In genomic region chrIV:14773280-14774071, ce11 we compare ENCODE assay signal across 5 worm cellular contexts.
TF ChIP-seq lines count a peak whose summit lies in the region.

Gene Y57G11C.36 (minus strand): TSS chrIV:14773781.

TF ChIP-seq in whole organism, L1 larva, 84 proteins besides CTCF, POLR2A, EP300 and RAD21:
- TF ChIP-seq snpc-4 (tag; optimal IDR thresholded peaks at IDR 0.05; lab: Kevin White, UChicago) (no peak), fkh-4 (tag; optimal IDR thresholded peaks at IDR 0.05; lab: Kevin White, UChicago; ENCODE audit: borderline replicate concordance) (no peak), dpl-1 (GFP tag; optimal IDR thresholded peaks at IDR 0.05; lab: Kevin White, UChicago) (peak in 1 of 3 experiments; percentile 10), nhr-84 (tag; optimal IDR thresholded peaks at IDR 0.05; lab: Kevin White, UChicago) (no peak), ztf-4 (tag; optimal IDR thresholded peaks at IDR 0.05; lab: Kevin White, UChicago) (no peak), unc-86 (tag; optimal IDR thresholded peaks at IDR 0.05; lab: Kevin White, UChicago) (peak; percentile 68), mab-9 (GFP tag; IDR thresholded peaks at IDR 0.05; lab: Robert Waterston, UW) (no peak), efl-1 (optimal IDR thresholded peaks at IDR 0.05; lab: Kevin White, UChicago) (no peak), efl-1 (GFP tag; optimal IDR thresholded peaks at IDR 0.05 in 1 of 2; lab: Kevin White, UChicago) (peak in 1 of 2 experiments; percentile 60), fkh-10 (GFP tag; optimal IDR thresholded peaks at IDR 0.05; lab: Kevin White, UChicago) (no peak)
TF ChIP-seq in whole organism, L1 larva: peak in this region for 3.

TF ChIP-seq in whole organism, L3 larva, 47 proteins besides CTCF, POLR2A, EP300 and RAD21:
- TF ChIP-seq snpc-4 (tag; optimal IDR thresholded peaks at IDR 0.05; lab: Kevin White, UChicago) (no peak), lin-15B (tag; optimal IDR thresholded peaks at IDR 0.05; lab: Kevin White, UChicago) (peak; percentile 3)
TF ChIP-seq in whole organism, L3 larva: peak in this region for 1.

TF ChIP-seq in whole organism, L4 larva, 104 proteins besides CTCF, POLR2A, EP300 and RAD21:
- TF ChIP-seq fkh-10 (GFP tag; optimal IDR thresholded peaks at IDR 0.05; lab: Kevin White, UChicago) = no peak
- TF ChIP-seq nhr-6 (tag; optimal IDR thresholded peaks at IDR 0.05; lab: Kevin White, UChicago) = no peak
- no peak for TF ChIP-seq madf-9 (GFP tag; conservative IDR thresholded peaks at IDR 0.05; lab: Robert Waterston, UW)
- no peak for TF ChIP-seq hif-1 (tag; optimal IDR thresholded peaks at IDR 0.05; lab: Kevin White, UChicago)
- no peak for TF ChIP-seq snpc-4 (tag; optimal IDR thresholded peaks at IDR 0.05; lab: Kevin White, UChicago)
- no peak for TF ChIP-seq hlh-30 (tag; optimal IDR thresholded peaks at IDR 0.05; lab: Kevin White, UChicago; ENCODE audit: insufficient read depth)
- TF ChIP-seq snpc-1.2 (GFP tag; IDR thresholded peaks at IDR 0.05; lab: Robert Waterston, UW) = 0 out of 2 replicates have a peak, but pooled peaks have one; percentile 26
- no peak for TF ChIP-seq zfp-3 (GFP tag; conservative IDR thresholded peaks at IDR 0.05; lab: Robert Waterston, UW)
- no peak for TF ChIP-seq unc-130 (GFP tag; optimal IDR thresholded peaks at IDR 0.05; lab: Kevin White, UChicago)
- TF ChIP-seq zag-1 (tag; optimal IDR thresholded peaks at IDR 0.05; lab: Kevin White, UChicago) = no peak
- TF ChIP-seq hlh-11 (tag; optimal IDR thresholded peaks at IDR 0.05; lab: Kevin White, UChicago) = no peak
- TF ChIP-seq nhr-10 (tag; optimal IDR thresholded peaks at IDR 0.05; lab: Kevin White, UChicago) = no peak
- TF ChIP-seq set-16 (GFP tag; IDR thresholded peaks at IDR 0.05; lab: Robert Waterston, UW) = peak; percentile 79
- TF ChIP-seq ZK546.5 (tag; optimal IDR thresholded peaks at IDR 0.05; lab: Kevin White, UChicago) = no peak

TF ChIP-seq in whole organism, midembryonic, 9 proteins besides CTCF, POLR2A, EP300 and RAD21:
- 0 out of 2 replicates have a peak, but pooled peaks have one; percentile 18 for TF ChIP-seq tab-1 (GFP tag; IDR thresholded peaks at IDR 0.05; lab: Robert Waterston, UW)
- no peak for TF ChIP-seq klf-2 (GFP tag; conservative IDR thresholded peaks at IDR 0.05; lab: Robert Waterston, UW)

TF ChIP-seq in whole organism, young adult, 124 proteins besides CTCF, POLR2A, EP300 and RAD21:
- TF ChIP-seq xnd-1 (tag; optimal IDR thresholded peaks at IDR 0.05; lab: Kevin White, UChicago) (no peak), snpc-4 (GFP tag; optimal IDR thresholded peaks at IDR 0.05; lab: Kevin White, UChicago) (no peak), snpc-4 (tag; optimal IDR thresholded peaks at IDR 0.05; lab: Kevin White, UChicago) (peak in 1 of 4 experiments; percentile 83), snpc-3.4 (tag; optimal IDR thresholded peaks at IDR 0.05; lab: Kevin White, UChicago) (peak; percentile 17), ceh-40 (GFP tag; IDR thresholded peaks at IDR 0.05; lab: Robert Waterston, UW) (no peak), zfh-2 (GFP tag; conservative IDR thresholded peaks at IDR 0.05; lab: Robert Waterston, UW) (peak; percentile 67), C06A6.2 (GFP tag; conservative IDR thresholded peaks at IDR 0.05; lab: Robert Waterston, UW) (no peak), hmg-1.2 (GFP tag; IDR thresholded peaks at IDR 0.05; lab: Robert Waterston, UW) (no peak), lir-1 (GFP tag; conservative IDR thresholded peaks at IDR 0.05; lab: Robert Waterston, UW) (no peak), dpff-1 (tag; optimal IDR thresholded peaks at IDR 0.05; lab: Kevin White, UChicago) (no peak), unc-130 (GFP tag; optimal IDR thresholded peaks at IDR 0.05; lab: Kevin White, UChicago) (no peak), Y53F4B.3 (GFP tag; IDR thresholded peaks at IDR 0.05; lab: Robert Waterston, UW) (no peak), egrh-3 (GFP tag; IDR thresholded peaks at IDR 0.05; lab: Robert Waterston, UW) (peak; percentile 45; the same call in 1 of the 2 replicates), ets-4 (GFP tag; optimal IDR thresholded peaks at IDR 0.05; lab: Kevin White, UChicago) (no peak), cebp-1 (GFP tag; IDR thresholded peaks at IDR 0.05; lab: Robert Waterston, UW) (no peak), cebp-1 (tag; optimal IDR thresholded peaks at IDR 0.05; lab: Kevin White, UChicago) (peak; percentile 50), hlh-26 (GFP tag; conservative IDR thresholded peaks at IDR 0.05; lab: Robert Waterston, UW) (no peak), attf-6 (GFP tag; IDR thresholded peaks at IDR 0.05; lab: Robert Waterston, UW) (peak; percentile 72), him-1 (tag; optimal IDR thresholded peaks at IDR 0.05; lab: Kevin White, UChicago) (no peak), sptf-2 (GFP tag; optimal IDR thresholded peaks at IDR 0.05; lab: Kevin White, UChicago) (no peak), snpc-1.1 (tag; optimal IDR thresholded peaks at IDR 0.05; lab: Kevin White, UChicago; ENCODE audit: insufficient read depth) (peak; percentile 19)
TF ChIP-seq in whole organism, young adult: peak in this region for 7.
